Fruit fly (Drosophila melanogaster): Measurements from ENCODE around the gene CG4313.

DNA sequence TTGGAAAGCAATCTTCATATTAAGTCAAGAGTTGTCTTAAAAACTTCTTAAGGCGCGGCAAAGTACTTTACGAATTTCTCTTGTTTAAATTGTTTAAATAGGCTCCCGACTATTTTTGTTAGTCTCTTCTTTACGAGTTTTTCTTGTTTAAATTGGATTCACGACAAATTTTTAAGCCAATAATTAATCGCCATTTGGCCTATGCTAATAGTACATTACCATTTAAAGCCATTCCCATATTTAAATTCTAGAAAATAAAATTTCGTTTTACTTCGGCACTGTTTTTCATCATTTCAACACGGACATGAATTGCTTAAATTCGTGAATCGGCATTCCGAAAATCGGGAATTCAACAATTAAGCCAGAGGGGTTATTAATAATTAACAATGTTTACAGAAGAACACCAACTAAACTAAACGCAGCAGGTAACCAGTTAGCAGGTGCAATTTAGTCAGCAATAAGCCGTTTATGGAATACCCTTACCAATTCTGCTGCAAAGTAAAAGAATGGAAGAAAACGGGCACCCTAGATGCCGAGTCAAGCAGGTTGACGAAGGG, 32.1 kb upstream of the CG4313 start:
- peak; percentile 59 for TF ChIP-seq Sox14 (GFP tag; optimal IDR thresholded peaks at IDR 0.05)
- no peak for TF ChIP-seq CG1621 (tag; optimal IDR thresholded peaks at IDR 0.05)
- peak; percentile 65 for TF ChIP-seq achi (GFP tag; optimal IDR thresholded peaks at IDR 0.05)
- peak; percentile 42 for TF ChIP-seq Blimp-1 (GFP tag; optimal IDR thresholded peaks at IDR 0.05)
- TF ChIP-seq Eip78C (GFP tag), result peak; percentile 90
- peak; percentile 57 for TF ChIP-seq CG34406 (GFP tag; optimal IDR thresholded peaks at IDR 0.05)
- TF ChIP-seq CG4318 (GFP tag; optimal IDR thresholded peaks at IDR 0.05), result peak; percentile 75
- TF ChIP-seq Ets21C (GFP tag; optimal IDR thresholded peaks at IDR 0.05), result peak; percentile 79
- peak; percentile 81 for TF ChIP-seq topi (GFP tag; optimal IDR thresholded peaks at IDR 0.05)
- peak; percentile 56 for TF ChIP-seq CG11902 (GFP tag; optimal IDR thresholded peaks at IDR 0.05)
- peak; percentile 82 for TF ChIP-seq pdm3 (GFP tag; optimal IDR thresholded peaks at IDR 0.05)
- no peak for TF ChIP-seq CG6854 (GFP tag; optimal IDR thresholded peaks at IDR 0.05)
